Worm (Caenorhabditis elegans) whole organism, L4 larva: ENCODE data around the gene W03C9.1.

Source experiments
- arid-1 ChIP-seq: fragments of 200-800 bp; sonication (Bioruptor generic); conservative IDR thresholded peaks from 2 replicates; pipeline ENCODE4 v1.3.6; 2022; ENCODE audit warnings: missing genetic modification reagents, missing genetic modification characterization, missing compliant biosample characterization
- ces-1 ChIP-seq: fragments of 150-350 bp; sonication (generic microtip); optimal IDR thresholded peaks from 4 replicates; lab custom pipeline; 2014; ENCODE audit warnings: missing biosample characterization, missing genetic modification reagents, missing genetic modification characterization
- lin-15B ChIP-seq: fragments of 150-350 bp; sonication (generic microtip); optimal IDR thresholded peaks from 3 replicates; lab custom pipeline; 2014; ENCODE audit warnings: missing biosample characterization, missing genetic modification characterization
- pha-4 ChIP-seq, 2 experiments: fragments of 150-350 bp in 1 of 2; fragments of 200-800 bp in 1 of 2; sonication (Bioruptor generic) in 1 of 2; IDR thresholded peaks in 1 of 2; optimal IDR thresholded peaks in 1 of 2; 2 replicates each; pipeline versions ENCODE4 v1.3.6 to Lab custom; 2014 to 2022; ENCODE audit warnings: missing genetic modification characterization in 2 of 2, missing genetic modification reagents in 2 of 2, missing biosample characterization in 1 of 2, missing compliant biosample characterization in 1 of 2
- vab-7 ChIP-seq: fragments of 200-800 bp; sonication (Bioruptor generic); IDR thresholded peaks from 2 replicates; pipeline ENCODE4 v1.3.6; 2022; ENCODE audit warnings: missing genetic modification reagents, missing genetic modification characterization, missing compliant biosample characterization

DNA sequence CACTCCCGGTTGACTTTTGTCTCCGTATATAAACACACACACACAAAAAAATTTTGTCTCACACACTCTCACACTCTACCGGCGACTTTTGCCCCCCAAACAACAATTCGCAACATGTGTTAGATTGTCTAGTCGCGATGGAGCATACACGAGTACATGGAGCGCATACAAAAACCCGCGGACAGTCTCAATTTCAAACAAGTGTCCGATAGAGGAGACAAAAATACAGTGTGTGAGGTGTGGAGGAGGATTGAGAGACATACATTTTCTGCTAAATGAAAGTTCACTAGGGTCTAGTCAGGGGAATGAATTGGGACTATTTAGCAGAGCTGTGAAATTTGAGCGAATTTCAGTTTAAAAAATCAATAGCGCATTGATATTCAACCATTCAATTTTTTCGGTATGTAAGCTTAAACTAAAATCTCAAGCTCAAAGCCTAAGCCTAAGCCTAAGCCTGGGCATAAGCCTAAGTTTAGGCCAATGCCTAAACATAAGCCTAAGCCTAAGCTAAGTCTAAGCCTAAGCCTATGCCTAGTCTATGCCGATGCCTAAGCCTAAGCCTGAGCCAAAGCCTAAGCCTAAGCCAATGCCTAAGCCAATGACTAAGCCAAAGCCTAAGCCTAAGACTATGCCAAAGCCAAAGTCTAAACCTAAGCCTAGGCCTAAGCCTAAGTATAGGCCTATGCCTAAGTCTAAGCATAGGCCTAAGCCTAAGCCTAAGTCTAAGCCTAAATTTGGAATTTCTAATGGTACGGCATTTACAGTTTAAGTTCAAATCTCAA is 39.0 kb downstream of the W03C9.1 start:
- TF ChIP-seq vab-7 (GFP tag; lab: Robert Waterston, UW) (no peak), pha-4 (GFP tag; IDR thresholded peaks at IDR 0.05; lab: Robert Waterston, UW) (no peak), pha-4 (tag; optimal IDR thresholded peaks at IDR 0.05; lab: Kevin White, UChicago) (no peak), ces-1 (no peak), arid-1 (no peak), lin-15B (tag; lab: Kevin White, UChicago) (no peak)
